Worm (Caenorhabditis elegans): Measurements from ENCODE around the gene ctsa-3.2.

ctsa-3.2 gene

ce11 chrII:9840313-9840712 lies 34.7 kb upstream of the ctsa-3.2 start, which contains the start of gene ZK938.11:
ZK938.11 (minus strand) TSS chrII:9840413.
- TF ChIP-seq ztf-29 (GFP tag; IDR thresholded peaks at IDR 0.05) (no peak), ztf-23 (GFP tag; IDR thresholded peaks at IDR 0.05) (no peak), ref-1 (GFP tag; conservative IDR thresholded peaks at IDR 0.05) (no peak), T22C8.4 (GFP tag; IDR thresholded peaks at IDR 0.05) (no peak), med-1 (GFP tag; optimal IDR thresholded peaks at IDR 0.05; ENCODE audit: insufficient read depth) (no peak), klf-2 (GFP tag; conservative IDR thresholded peaks at IDR 0.05) (no peak), flt-1 (GFP tag; IDR thresholded peaks at IDR 0.05) (no peak), cog-1 (tag; optimal IDR thresholded peaks at IDR 0.05) (no peak), tab-1 (GFP tag; IDR thresholded peaks at IDR 0.05) (no peak)

ce11 chrII:9841985-9842505 lies 32.9 kb upstream of the ctsa-3.2 start, which contains the start of gene rnh-1.2:
rnh-1.2 (minus strand) TSS chrII:9842035.
- TF ChIP-seq flt-1 (GFP tag; IDR thresholded peaks at IDR 0.05) (no peak), med-1 (GFP tag; optimal IDR thresholded peaks at IDR 0.05; ENCODE audit: insufficient read depth) (no peak)

DNA sequence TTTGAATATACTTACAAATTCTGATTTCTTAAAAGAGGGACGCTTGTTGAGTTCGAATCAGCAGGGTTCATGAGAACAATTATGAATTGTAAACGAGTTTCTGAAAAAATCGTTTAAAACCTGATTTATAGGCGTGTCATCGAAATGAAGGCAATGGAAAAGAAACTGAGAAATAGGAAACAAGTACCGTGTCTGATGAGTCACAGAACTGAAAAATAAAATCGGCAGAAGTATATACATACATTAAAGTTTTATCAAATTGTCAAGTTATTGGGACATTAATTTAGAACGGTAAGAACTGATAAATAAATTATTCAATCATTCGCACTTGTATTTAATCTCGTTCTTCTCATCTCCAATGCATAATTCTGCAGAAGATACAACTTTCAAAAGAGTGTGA lies 29.7 kb upstream of the ctsa-3.2 start, which contains the start of gene chil-9:
Gene chil-9 (minus strand): TSS at position 101 of the 400 bp plus-strand sequence.
- TF ChIP-seq ztf-23 (GFP tag; IDR thresholded peaks at IDR 0.05) (no peak), med-1 (GFP tag; optimal IDR thresholded peaks at IDR 0.05; ENCODE audit: insufficient read depth) (no peak), flt-1 (GFP tag; IDR thresholded peaks at IDR 0.05) (no peak), ztf-29 (GFP tag; IDR thresholded peaks at IDR 0.05) (no peak), cog-1 (tag; optimal IDR thresholded peaks at IDR 0.05) (no peak), klf-2 (GFP tag; conservative IDR thresholded peaks at IDR 0.05) (no peak), ref-1 (GFP tag; conservative IDR thresholded peaks at IDR 0.05) (no peak), tab-1 (GFP tag; IDR thresholded peaks at IDR 0.05) (no peak), T22C8.4 (GFP tag; IDR thresholded peaks at IDR 0.05) (no peak)

- TF ChIP-seq T22C8.4 (GFP tag; IDR thresholded peaks at IDR 0.05), result no peak
- TF ChIP-seq flt-1 (GFP tag; IDR thresholded peaks at IDR 0.05), result no peak
- TF ChIP-seq med-1 (GFP tag; optimal IDR thresholded peaks at IDR 0.05; ENCODE audit: insufficient read depth), result no peak
- no peak for TF ChIP-seq ref-1 (GFP tag; conservative IDR thresholded peaks at IDR 0.05)
- no peak for TF ChIP-seq cog-1 (tag; optimal IDR thresholded peaks at IDR 0.05)
- no peak for TF ChIP-seq ztf-23 (GFP tag; IDR thresholded peaks at IDR 0.05)
- TF ChIP-seq klf-2 (GFP tag; conservative IDR thresholded peaks at IDR 0.05), result no peak
- no peak for TF ChIP-seq tab-1 (GFP tag; IDR thresholded peaks at IDR 0.05)
- no peak for TF ChIP-seq ztf-29 (GFP tag; IDR thresholded peaks at IDR 0.05)
Measured at ce11 chrII:9849497-9849896, 25.5 kb upstream of the ctsa-3.2 start, which contains the start of gene old-2. old-2 (minus strand) TSS chrII:9849597.

ce11 chrII:9850945-9851344 lies 24.0 kb upstream of the ctsa-3.2 start, which contains the start of gene ZK938.10:
ZK938.10 (minus strand) TSS chrII:9851045.
- no peak for TF ChIP-seq ztf-29 (GFP tag; IDR thresholded peaks at IDR 0.05)
- no peak for TF ChIP-seq ref-1 (GFP tag; conservative IDR thresholded peaks at IDR 0.05)
- TF ChIP-seq klf-2 (GFP tag; conservative IDR thresholded peaks at IDR 0.05), result no peak
- TF ChIP-seq med-1 (GFP tag; optimal IDR thresholded peaks at IDR 0.05; ENCODE audit: insufficient read depth), result no peak
- TF ChIP-seq cog-1 (tag; optimal IDR thresholded peaks at IDR 0.05), result no peak
- no peak for TF ChIP-seq ztf-23 (GFP tag; IDR thresholded peaks at IDR 0.05)
- no peak for TF ChIP-seq flt-1 (GFP tag; IDR thresholded peaks at IDR 0.05)

- TF ChIP-seq med-1 (GFP tag; optimal IDR thresholded peaks at IDR 0.05; ENCODE audit: insufficient read depth), result no peak
- TF ChIP-seq flt-1 (GFP tag; IDR thresholded peaks at IDR 0.05), result no peak
- no peak for TF ChIP-seq ztf-29 (GFP tag; IDR thresholded peaks at IDR 0.05)
- no peak for TF ChIP-seq klf-2 (GFP tag; conservative IDR thresholded peaks at IDR 0.05)
- TF ChIP-seq ztf-23 (GFP tag; IDR thresholded peaks at IDR 0.05), result no peak
- TF ChIP-seq T22C8.4 (GFP tag; IDR thresholded peaks at IDR 0.05), result no peak
- no peak for TF ChIP-seq tab-1 (GFP tag; IDR thresholded peaks at IDR 0.05)
- no peak for TF ChIP-seq cog-1 (tag; optimal IDR thresholded peaks at IDR 0.05)
Measured at ce11 chrII:9855620-9856019, 19.4 kb upstream of the ctsa-3.2 start, which contains the start of gene chil-4. chil-4 (minus strand) TSS chrII:9855720.

DNA sequence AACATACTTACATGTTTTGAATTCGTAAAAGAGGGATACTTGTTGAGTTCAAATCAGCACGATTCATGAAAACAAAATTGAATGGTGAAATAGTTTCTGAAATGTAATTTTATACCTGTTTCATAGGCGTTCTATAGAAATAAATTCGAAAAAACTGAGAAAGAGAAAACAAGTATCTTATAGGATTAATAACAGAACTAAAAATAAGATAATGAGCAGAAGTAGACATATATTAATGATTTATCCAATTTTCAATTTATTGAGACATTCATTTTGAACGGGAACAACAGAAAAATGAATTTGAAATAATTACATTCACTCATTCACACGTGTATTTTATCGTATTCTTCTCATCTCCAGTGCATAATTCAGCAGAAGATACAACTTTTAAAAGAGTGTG lies 17.2 kb upstream of the ctsa-3.2 start, which contains the start of gene chil-6:
Gene chil-6 (minus strand): TSS at position 101 of the 400 bp plus-strand sequence.
- TF ChIP-seq ztf-23 (GFP tag; IDR thresholded peaks at IDR 0.05) (no peak), tab-1 (GFP tag; IDR thresholded peaks at IDR 0.05) (no peak)

DNA sequence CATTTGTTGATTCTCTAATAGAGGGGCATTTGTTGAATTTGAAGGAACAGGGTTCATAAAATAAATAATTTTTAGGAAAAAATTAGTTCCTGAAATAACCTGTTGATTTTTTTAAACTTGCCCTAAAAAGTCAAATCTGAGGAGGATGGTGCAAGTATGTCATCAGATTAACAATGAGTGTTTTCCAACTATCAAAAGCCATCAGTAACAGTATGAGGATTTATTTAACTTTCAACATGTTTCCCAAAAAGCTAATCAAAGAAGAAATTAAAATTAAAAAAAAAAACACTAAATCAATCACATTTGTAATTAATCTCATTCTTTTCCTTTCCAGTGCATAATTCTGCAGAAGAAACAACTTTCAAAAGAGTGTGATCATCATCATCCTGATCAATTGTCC lies 15.4 kb upstream of the ctsa-3.2 start, which contains the start of gene chil-5:
Gene chil-5 (minus strand): TSS at position 101 of the 400 bp plus-strand sequence.
- TF ChIP-seq klf-2 (GFP tag; conservative IDR thresholded peaks at IDR 0.05) (no peak), T22C8.4 (GFP tag; IDR thresholded peaks at IDR 0.05) (no peak), cog-1 (tag; optimal IDR thresholded peaks at IDR 0.05) (no peak), med-1 (GFP tag; optimal IDR thresholded peaks at IDR 0.05; ENCODE audit: insufficient read depth) (no peak), ref-1 (GFP tag; conservative IDR thresholded peaks at IDR 0.05) (no peak), flt-1 (GFP tag; IDR thresholded peaks at IDR 0.05) (no peak), ztf-23 (GFP tag; IDR thresholded peaks at IDR 0.05) (no peak)

- no peak for TF ChIP-seq med-1 (GFP tag; optimal IDR thresholded peaks at IDR 0.05; ENCODE audit: insufficient read depth)
- no peak for TF ChIP-seq ztf-23 (GFP tag; IDR thresholded peaks at IDR 0.05)
- TF ChIP-seq flt-1 (GFP tag; IDR thresholded peaks at IDR 0.05), result no peak
- no peak for TF ChIP-seq ztf-29 (GFP tag; IDR thresholded peaks at IDR 0.05)
- no peak for TF ChIP-seq klf-2 (GFP tag; conservative IDR thresholded peaks at IDR 0.05)
- no peak for TF ChIP-seq tab-1 (GFP tag; IDR thresholded peaks at IDR 0.05)
- no peak for TF ChIP-seq ref-1 (GFP tag; conservative IDR thresholded peaks at IDR 0.05)
- TF ChIP-seq cog-1 (tag; optimal IDR thresholded peaks at IDR 0.05), result no peak
- no peak for TF ChIP-seq T22C8.4 (GFP tag; IDR thresholded peaks at IDR 0.05)
Measured at ce11 chrII:9861394-9861793, 13.6 kb upstream of the ctsa-3.2 start, which contains the start of gene chil-3. chil-3 (minus strand) TSS chrII:9861494.

DNA sequence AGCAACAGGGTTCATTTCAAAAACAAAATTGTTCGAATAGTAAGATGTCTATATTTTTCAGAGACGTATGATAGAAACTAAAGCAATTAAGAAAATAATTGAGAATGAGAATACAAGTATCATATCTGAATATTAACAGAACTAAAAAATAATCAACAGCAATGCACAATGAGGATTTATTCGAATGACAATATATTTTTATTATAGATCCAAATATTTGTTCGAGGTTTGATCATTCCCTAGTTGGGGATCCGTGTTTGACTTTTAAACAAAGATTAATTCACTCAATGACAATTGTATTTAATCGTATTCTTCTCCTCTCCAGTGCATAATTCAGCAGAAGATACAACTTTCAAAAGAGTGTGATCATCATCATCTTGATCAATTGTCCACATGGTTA lies 12.8 kb upstream of the ctsa-3.2 start, which contains the start of gene C08H9.18:
Gene C08H9.18 (minus strand): TSS at position 101 of the 400 bp plus-strand sequence.
- TF ChIP-seq flt-1 (GFP tag; IDR thresholded peaks at IDR 0.05), result no peak
- TF ChIP-seq ref-1 (GFP tag; conservative IDR thresholded peaks at IDR 0.05), result no peak
- TF ChIP-seq ztf-29 (GFP tag; IDR thresholded peaks at IDR 0.05), result no peak
- TF ChIP-seq cog-1 (tag; optimal IDR thresholded peaks at IDR 0.05), result no peak
- no peak for TF ChIP-seq tab-1 (GFP tag; IDR thresholded peaks at IDR 0.05)
- TF ChIP-seq T22C8.4 (GFP tag; IDR thresholded peaks at IDR 0.05), result no peak

All from whole organism, midembryonic.